Worm (Caenorhabditis elegans): Measurements from ENCODE around the gene athp-2.

Gene athp-2

DNA sequence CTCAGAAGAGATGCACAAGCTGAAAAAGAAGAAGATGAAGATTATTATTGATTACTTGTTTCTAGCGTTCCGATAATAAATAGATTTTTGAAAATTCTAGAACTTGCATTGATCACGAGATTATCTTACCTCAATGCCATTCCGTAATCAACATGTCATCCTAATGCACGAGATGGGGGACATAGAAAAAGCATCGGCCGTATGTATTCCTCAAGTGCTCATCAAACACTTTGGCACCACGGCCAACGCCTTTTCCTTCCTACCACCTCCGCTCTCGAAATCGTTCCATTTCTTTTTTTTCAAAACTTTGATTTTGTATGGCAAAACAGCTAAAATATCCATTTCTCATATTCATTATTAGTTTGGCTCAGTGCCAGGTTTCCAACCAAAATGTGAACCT is 18.8 kb downstream of the athp-2 start, which contains the start of gene lat-2:
TSS of gene lat-2 (plus strand) at position 301 of the 400 bp plus-strand sequence.
- TF ChIP-seq zfp-3 (GFP tag; conservative IDR thresholded peaks at IDR 0.05) (no peak), vab-7 (GFP tag; IDR thresholded peaks at IDR 0.05) (no peak), unc-62 (GFP tag; optimal IDR thresholded peaks at IDR 0.05 in 1 of 2) (peak in 1 of 2 experiments; percentile 67), unc-62 (tag; optimal IDR thresholded peaks at IDR 0.05) (no peak)

- TF ChIP-seq nhr-10 (tag; optimal IDR thresholded peaks at IDR 0.05) (no peak), mes-2 (tag; optimal IDR thresholded peaks at IDR 0.05; ENCODE audit: poor library complexity, severe bottlenecking) (no peak), aha-1 (tag) (peak; percentile 91), ceh-20 (GFP tag; IDR thresholded peaks at IDR 0.05) (no peak)
Observed at ce11 chrII:4359219-4359618, 19.2 kb downstream of the athp-2 start.

- TF ChIP-seq fkh-10 (GFP tag; optimal IDR thresholded peaks at IDR 0.05) (no peak), unc-62 (GFP tag; optimal IDR thresholded peaks at IDR 0.05 in 1 of 2) (peak in 1 of 2 experiments; percentile 65), unc-62 (tag; optimal IDR thresholded peaks at IDR 0.05) (no peak)
Observed at ce11 chrII:4362088-4362487, 22.1 kb downstream of the athp-2 start.

ce11 chrII:4367923-4368322 is 27.9 kb downstream of the athp-2 start, which contains the start of gene try-9:
Gene try-9 (plus strand): TSS chrII:4368223.
- no peak for TF ChIP-seq hmg-1.1 (GFP tag; IDR thresholded peaks at IDR 0.05)
- TF ChIP-seq aha-1 (tag), result peak; percentile 38
- 0 out of 2 replicates have a peak, but pooled peaks have one; percentile 26 for TF ChIP-seq php-3 (GFP tag; IDR thresholded peaks at IDR 0.05)

ce11 chrII:4369715-4370114 is 29.7 kb downstream of the athp-2 start:
- TF ChIP-seq mdl-1 (tag; optimal IDR thresholded peaks at IDR 0.05) (no peak), aha-1 (tag) (peak; percentile 96), hlh-30 (tag; optimal IDR thresholded peaks at IDR 0.05; ENCODE audit: insufficient read depth) (no peak), attf-4 (tag; optimal IDR thresholded peaks at IDR 0.05) (no peak)

- TF ChIP-seq daf-16 (GFP tag; optimal IDR thresholded peaks at IDR 0.05) (no peak), daf-16 (tag; optimal IDR thresholded peaks at IDR 0.05) (peak; percentile 56), hif-1 (tag; optimal IDR thresholded peaks at IDR 0.05) (no peak), ceh-44 (GFP tag; IDR thresholded peaks at IDR 0.05) (no peak), hlh-11 (tag; optimal IDR thresholded peaks at IDR 0.05) (no peak), lin-39 (tag; optimal IDR thresholded peaks at IDR 0.05) (no peak), mes-2 (tag; optimal IDR thresholded peaks at IDR 0.05; ENCODE audit: poor library complexity, severe bottlenecking) (no peak), Y5F2A.4 (GFP tag; optimal IDR thresholded peaks at IDR 0.05) (no peak), mxl-3 (GFP tag; optimal IDR thresholded peaks at IDR 0.05) (no peak)
Observed at ce11 chrII:4370842-4371241, 30.9 kb downstream of the athp-2 start.

- peak; percentile 80 for TF ChIP-seq ama-1 (optimal IDR thresholded peaks at IDR 0.05)
- TF ChIP-seq pha-4 (GFP tag; IDR thresholded peaks at IDR 0.05), result no peak
- no peak for TF ChIP-seq pha-4 (tag; optimal IDR thresholded peaks at IDR 0.05)
- peak; percentile 27; the same call in 1 of the 2 replicates for TF ChIP-seq T26A8.4 (GFP tag; IDR thresholded peaks at IDR 0.05)
- peak; percentile 16 for TF ChIP-seq hlh-11 (tag; optimal IDR thresholded peaks at IDR 0.05)
- TF ChIP-seq mxl-2 (GFP tag; conservative IDR thresholded peaks at IDR 0.05), result no peak
- TF ChIP-seq nhr-41 (GFP tag; IDR thresholded peaks at IDR 0.05), result no peak
- TF ChIP-seq daf-16 (GFP tag; optimal IDR thresholded peaks at IDR 0.05), result no peak
- peak; percentile 82 for TF ChIP-seq daf-16 (tag; optimal IDR thresholded peaks at IDR 0.05)
- no peak for TF ChIP-seq D1046.2 (GFP tag; IDR thresholded peaks at IDR 0.05)
- TF ChIP-seq nhr-28 (tag; optimal IDR thresholded peaks at IDR 0.05), result peak; percentile 37
- no peak for TF ChIP-seq ceh-44 (GFP tag; IDR thresholded peaks at IDR 0.05)
- TF ChIP-seq ceh-62 (tag; optimal IDR thresholded peaks at IDR 0.05), result no peak
- TF ChIP-seq aly-2 (tag; optimal IDR thresholded peaks at IDR 0.05), result no peak
- TF ChIP-seq zip-2 (tag; optimal IDR thresholded peaks at IDR 0.05), result peak; percentile 41
- TF ChIP-seq mep-1 (tag; optimal IDR thresholded peaks at IDR 0.05), result peak; percentile 50
- peak; percentile 54 for TF ChIP-seq mes-2 (tag; optimal IDR thresholded peaks at IDR 0.05; ENCODE audit: poor library complexity, severe bottlenecking)
- peak; percentile 19 for TF ChIP-seq F49E8.2 (tag; optimal IDR thresholded peaks at IDR 0.05; ENCODE audit: borderline replicate concordance)
- TF ChIP-seq aha-1 (tag), result no peak
- TF ChIP-seq dmd-8 (GFP tag; IDR thresholded peaks at IDR 0.05), result 0 out of 2 replicates have a peak, but pooled peaks have one; percentile 18
- TF ChIP-seq dve-1 (tag; optimal IDR thresholded peaks at IDR 0.05; ENCODE audit: insufficient read depth), result peak; percentile 30
- TF ChIP-seq sdz-12 (GFP tag; optimal IDR thresholded peaks at IDR 0.05), result no peak
Observed at ce11 chrII:4372406-4372805, 32.4 kb downstream of the athp-2 start, which contains the start of gene paic-1. Gene paic-1 (minus strand): TSS chrII:4372525.

All from whole organism, L4 larva.